Worm (Caenorhabditis elegans) whole organism, late embryonic: ENCODE data around the gene nlp-52.

Source experiments
- C08G9.2 ChIP-seq: sonication (generic microtip); optimal IDR thresholded peaks from 2 replicates; lab custom pipeline; 2016; ENCODE audit warnings: mild to moderate bottlenecking, missing genetic modification characterization, moderate library complexity, missing compliant biosample characterization
- T23F11.4 ChIP-seq: fragments of 200-800 bp; sonication (Bioruptor generic); optimal IDR thresholded peaks from 2 replicates; lab custom pipeline; 2018; ENCODE audit warnings: mild to moderate bottlenecking, missing genetic modification characterization, missing compliant biosample characterization
- Y22D7AL.16 ChIP-seq: sonication (generic microtip); optimal IDR thresholded peaks from 2 replicates; lab custom pipeline; 2016; ENCODE audit warnings: missing genetic modification characterization, missing compliant biosample characterization
- ama-1 ChIP-seq: fragments of 150-350 bp; optimal IDR thresholded peaks from 2 replicates; lab custom pipeline; 2014
- ceh-14 ChIP-seq: sonication (generic microtip); optimal IDR thresholded peaks from 2 replicates; lab custom pipeline; 2016; ENCODE audit warnings: missing genotype, missing genetic modification characterization, missing compliant biosample characterization
- ceh-18 ChIP-seq: sonication (generic microtip); optimal IDR thresholded peaks from 2 replicates; lab custom pipeline; 2016; ENCODE audit warnings: missing genetic modification characterization, missing compliant biosample characterization
- ceh-19 ChIP-seq: fragments of 200-800 bp; sonication (Bioruptor generic); optimal IDR thresholded peaks from 2 replicates; lab custom pipeline; 2018; ENCODE audit warnings: mild to moderate bottlenecking, missing genetic modification characterization, missing compliant biosample characterization
- ceh-2 ChIP-seq: sonication (generic microtip); optimal IDR thresholded peaks from 2 replicates; lab custom pipeline; 2016; ENCODE audit warnings: missing genotype, missing genetic modification characterization, missing compliant biosample characterization
- ceh-22 ChIP-seq: sonication (generic microtip); optimal IDR thresholded peaks from 2 replicates; lab custom pipeline; 2017; ENCODE audit warnings: missing biosample characterization, missing genetic modification characterization
- ceh-24 ChIP-seq: sonication (generic microtip); optimal IDR thresholded peaks from 2 replicates; lab custom pipeline; 2016; ENCODE audit warnings: mild to moderate bottlenecking, missing genetic modification characterization, missing compliant biosample characterization
- ceh-30 ChIP-seq: fragments of 150-350 bp; optimal IDR thresholded peaks from 2 replicates; lab custom pipeline; 2014; ENCODE audit warnings: missing biosample characterization, missing genetic modification characterization
- ceh-31 ChIP-seq: sonication (generic microtip); optimal IDR thresholded peaks from 2 replicates; lab custom pipeline; 2016; ENCODE audit warnings: missing genetic modification characterization, missing compliant biosample characterization
- ceh-34 ChIP-seq: sonication (generic microtip); optimal IDR thresholded peaks from 2 replicates; lab custom pipeline; 2016; ENCODE audit warnings: mild to moderate bottlenecking, missing genetic modification characterization, missing compliant biosample characterization
- ceh-48 ChIP-seq: sonication (generic microtip); optimal IDR thresholded peaks from 2 replicates; lab custom pipeline; 2016; ENCODE audit warnings: missing genetic modification characterization, inconsistent platforms, missing compliant biosample characterization
- ceh-9 ChIP-seq: sonication (generic microtip); optimal IDR thresholded peaks from 2 replicates; lab custom pipeline; 2016; ENCODE audit warnings: mild to moderate bottlenecking, missing genetic modification characterization, inconsistent platforms, missing compliant biosample characterization
- che-1 ChIP-seq: sonication (generic microtip); optimal IDR thresholded peaks from 2 replicates; lab custom pipeline; 2016; ENCODE audit warnings: mild to moderate bottlenecking, missing genetic modification characterization, missing compliant biosample characterization
- dmd-4 ChIP-seq: sonication (generic microtip); optimal IDR thresholded peaks from 2 replicates; lab custom pipeline; 2016; ENCODE audit warnings: borderline replicate concordance, missing genetic modification characterization, missing compliant biosample characterization
- elt-2 ChIP-seq: sonication (generic microtip); optimal IDR thresholded peaks from 2 replicates; lab custom pipeline; 2016; ENCODE audit warnings: missing genetic modification reagents, missing genetic modification characterization, missing compliant biosample characterization
- elt-4 ChIP-seq: sonication (generic microtip); optimal IDR thresholded peaks from 2 replicates; lab custom pipeline; 2016; ENCODE audit warnings: missing genetic modification characterization, missing compliant biosample characterization
- ets-4 ChIP-seq: sonication (generic microtip); optimal IDR thresholded peaks from 2 replicates; lab custom pipeline; 2016; ENCODE audit warnings: missing genetic modification characterization, missing compliant biosample characterization
- hlh-15 ChIP-seq: sonication (generic microtip); optimal IDR thresholded peaks from 2 replicates; lab custom pipeline; 2016; ENCODE audit warnings: missing genetic modification characterization, missing compliant biosample characterization
- hlh-8 ChIP-seq: sonication (generic microtip); optimal IDR thresholded peaks from 2 replicates; lab custom pipeline; 2016; ENCODE audit warnings: missing genotype, missing genetic modification characterization, missing compliant biosample characterization
- mec-3 ChIP-seq: sonication (generic microtip); optimal IDR thresholded peaks from 2 replicates; lab custom pipeline; 2016; ENCODE audit warnings: borderline replicate concordance, missing genetic modification characterization, missing compliant biosample characterization
- npax-4 ChIP-seq: sonication (generic microtip); optimal IDR thresholded peaks from 2 replicates; lab custom pipeline; 2016; ENCODE audit warnings: missing genetic modification characterization, missing compliant biosample characterization
- pat-9 ChIP-seq: fragments of 200-800 bp; sonication (Bioruptor generic); optimal IDR thresholded peaks from 2 replicates; lab custom pipeline; 2018; ENCODE audit warnings: mild to moderate bottlenecking, missing genetic modification characterization, moderate library complexity, missing compliant biosample characterization
- pha-4 ChIP-seq: fragments of 150-350 bp; optimal IDR thresholded peaks from 2 replicates; lab custom pipeline; 2018; ENCODE audit warnings: missing biosample characterization, missing genetic modification reagents, missing genetic modification characterization
- ref-2 ChIP-seq: sonication (generic microtip); optimal IDR thresholded peaks from 2 replicates; lab custom pipeline; 2016; ENCODE audit warnings: missing genetic modification characterization, missing compliant biosample characterization
- sdc-2 ChIP-seq: sonication (generic microtip); optimal IDR thresholded peaks from 2 replicates; lab custom pipeline; 2016; ENCODE audit warnings: missing genotype, missing genetic modification characterization, missing compliant biosample characterization
- tbx-2 ChIP-seq: sonication (generic microtip); optimal IDR thresholded peaks from 2 replicates; lab custom pipeline; 2016; ENCODE audit warnings: missing genetic modification characterization, missing compliant biosample characterization
- tbx-7 ChIP-seq: sonication (generic microtip); optimal IDR thresholded peaks from 2 replicates; lab custom pipeline; 2016; ENCODE audit warnings: missing genotype, missing genetic modification characterization, missing compliant biosample characterization
- unc-3 ChIP-seq, 2 experiments: fragments of 200-800 bp in 1 of 2; sonication (Bioruptor generic) in 1 of 2; sonication (generic microtip) in 1 of 2; conservative IDR thresholded peaks in 1 of 2; optimal IDR thresholded peaks in 1 of 2; 2 replicates each; pipeline versions ENCODE4 v1.3.6 to Lab custom; 2016 to 2022; ENCODE audit warnings: missing compliant biosample characterization in 2 of 2, missing genetic modification characterization in 2 of 2, missing genetic modification reagents in 1 of 2
- unc-42 ChIP-seq: sonication (generic microtip); optimal IDR thresholded peaks from 2 replicates; lab custom pipeline; 2016; ENCODE audit warnings: missing genotype, missing genetic modification characterization, missing compliant biosample characterization

nlp-52 gene

DNA sequence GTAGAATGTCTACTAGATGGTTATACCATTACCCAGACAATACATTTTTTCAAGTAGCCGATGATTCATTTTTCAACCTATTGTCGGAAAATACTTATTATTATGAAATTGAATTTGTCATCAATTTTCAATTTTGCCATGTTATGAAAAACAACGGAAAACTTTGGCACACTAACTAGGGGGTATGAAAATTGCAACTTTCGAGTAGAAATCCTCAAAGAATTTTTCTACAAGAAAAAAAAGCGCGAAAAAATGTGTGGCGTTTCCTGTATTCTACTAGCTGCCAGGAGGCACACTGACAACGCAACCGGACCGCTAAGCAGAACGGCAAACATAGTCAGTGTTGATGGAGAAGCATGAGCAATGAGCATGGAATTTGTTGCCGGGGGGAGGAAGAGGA lies 7.2 kb upstream of the nlp-52 start:
- TF ChIP-seq ceh-9 (tag; lab: Kevin White, UChicago) (no peak), ceh-22 (tag; lab: Kevin White, UChicago) (no peak), ceh-24 (tag; lab: Kevin White, UChicago) (no peak), ama-1 (lab: Kevin White, UChicago) (no peak), che-1 (no peak), sdc-2 (tag; lab: Kevin White, UChicago) (no peak), pha-4 (no peak), npax-4 (tag; lab: Kevin White, UChicago) (no peak), ceh-2 (no peak), dmd-4 (tag; lab: Kevin White, UChicago) (no peak)
- TF ChIP-seq, all 69 proteins: peak for 0

DNA sequence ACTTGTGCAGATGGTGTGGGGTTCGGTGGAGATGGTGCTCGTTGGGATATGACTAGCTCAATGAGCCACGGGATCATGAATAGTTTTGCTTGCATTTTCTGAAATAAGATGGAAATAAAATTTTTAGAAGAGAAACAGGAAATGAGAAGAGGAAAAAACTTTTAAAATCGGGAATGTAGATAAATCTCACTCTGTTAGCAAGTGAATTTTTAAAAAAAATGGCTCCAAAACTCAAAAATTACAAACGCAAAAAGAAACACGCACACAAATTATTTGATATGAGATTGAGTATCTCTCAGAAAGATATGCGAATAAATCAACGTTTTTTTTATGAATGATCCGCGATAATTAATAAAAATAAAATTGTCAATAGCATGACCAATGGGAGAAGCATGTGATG lies 3.6 kb upstream of the nlp-52 start, which contains the start of gene T17H7.7:
TSS of gene T17H7.7 (minus strand) at position 101 of the 400 bp plus-strand sequence.
- no peak for TF ChIP-seq ets-4 (tag; lab: Kevin White, UChicago)
- TF ChIP-seq ceh-19 (GFP tag; lab: Kevin White, UChicago) = no peak
- no peak for TF ChIP-seq ceh-30 (tag; lab: Kevin White, UChicago)
- no peak for TF ChIP-seq che-1
- TF ChIP-seq hlh-15 (tag; lab: Kevin White, UChicago) = no peak

DNA sequence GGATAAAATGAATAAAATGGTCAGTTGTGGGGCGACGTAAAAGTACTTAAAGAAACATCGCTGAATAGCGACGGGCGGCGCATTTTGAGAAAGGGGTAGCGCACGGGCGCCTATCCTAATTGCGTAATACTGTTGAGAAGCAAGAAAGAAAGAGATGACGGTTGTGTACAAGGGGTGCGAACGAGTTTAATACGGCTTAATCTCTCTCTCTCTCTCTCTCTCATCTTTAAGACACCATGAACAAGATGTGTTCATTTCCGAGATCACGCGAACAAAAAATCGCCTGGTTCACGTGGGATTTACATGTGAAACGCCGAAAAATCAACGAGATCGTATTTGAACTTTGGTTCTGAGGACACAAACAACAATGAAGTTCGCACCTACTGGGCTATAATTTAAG lies 1.9 kb upstream of the nlp-52 start:
- TF ChIP-seq ref-2 (tag; lab: Kevin White, UChicago) (no peak), hlh-8 (tag; lab: Kevin White, UChicago) (no peak), tbx-7 (tag; lab: Kevin White, UChicago) (no peak), dmd-4 (tag; lab: Kevin White, UChicago) (no peak), elt-4 (tag; lab: Kevin White, UChicago) (no peak), pat-9 (tag; lab: Kevin White, UChicago) (no peak), ceh-14 (no peak), ceh-30 (tag; lab: Kevin White, UChicago) (no peak), Y22D7AL.16 (tag; lab: Kevin White, UChicago) (no peak), ama-1 (lab: Kevin White, UChicago) (no peak)

DNA sequence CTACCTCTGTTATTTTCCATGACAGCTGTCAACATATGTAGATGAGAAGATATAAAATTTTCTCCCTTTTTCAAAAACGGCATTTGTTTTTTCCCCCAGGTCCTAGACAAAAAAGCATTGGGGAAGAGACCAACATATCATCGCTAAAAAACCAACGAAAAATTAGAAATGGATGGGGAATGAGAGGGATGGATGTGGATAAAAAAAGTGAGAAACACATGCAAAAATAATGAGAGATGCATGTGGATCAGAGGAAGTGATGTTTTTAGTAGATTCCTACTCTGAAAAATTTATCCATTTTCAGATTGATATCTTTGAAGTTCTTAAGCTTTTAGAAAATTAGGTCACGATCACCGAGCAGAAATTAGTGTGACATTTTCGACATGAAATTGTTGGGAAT lies 932 bp downstream of the nlp-52 start:
- TF ChIP-seq tbx-2 (tag; lab: Kevin White, UChicago) (no peak), mec-3 (tag; lab: Kevin White, UChicago) (no peak), elt-4 (tag; lab: Kevin White, UChicago) (no peak), C08G9.2 (no peak), ceh-19 (GFP tag; lab: Kevin White, UChicago) (no peak), ceh-31 (tag; lab: Kevin White, UChicago) (no peak), tbx-7 (tag; lab: Kevin White, UChicago) (no peak), T23F11.4 (GFP tag; lab: Kevin White, UChicago) (no peak), unc-42 (tag; lab: Kevin White, UChicago) (no peak), che-1 (no peak), ama-1 (lab: Kevin White, UChicago) (no peak), unc-3 (GFP tag; conservative IDR thresholded peaks at IDR 0.05; lab: Robert Waterston, UW) (no peak), unc-3 (tag; optimal IDR thresholded peaks at IDR 0.05; lab: Kevin White, UChicago) (no peak), ceh-18 (tag; lab: Kevin White, UChicago) (no peak)
- TF ChIP-seq, all 69 proteins: peak for 0

DNA sequence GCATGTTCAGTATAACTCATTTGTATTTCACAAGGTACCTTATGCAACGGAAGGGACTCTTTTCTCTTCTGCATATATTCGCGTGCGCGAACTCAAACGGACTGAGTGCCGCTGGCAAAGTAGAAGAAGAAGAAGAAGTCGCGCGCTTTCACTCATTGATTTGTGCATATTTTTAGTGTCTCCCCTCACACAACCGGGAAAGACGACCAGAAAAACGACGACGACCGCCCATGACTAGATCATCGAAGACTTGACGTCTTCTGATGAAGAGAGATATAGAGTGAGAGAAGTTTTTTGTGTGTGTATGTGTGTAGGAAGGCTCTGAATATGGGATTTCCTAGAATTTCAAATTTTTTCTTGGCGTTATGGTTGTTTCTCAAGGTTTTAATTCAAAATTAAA lies 2.8 kb downstream of the nlp-52 start:
- TF ChIP-seq elt-2 (tag; lab: Kevin White, UChicago) = no peak
- TF ChIP-seq ceh-31 (tag; lab: Kevin White, UChicago) = peak; percentile 8
- peak; percentile 44 for TF ChIP-seq unc-42 (tag; lab: Kevin White, UChicago)
- TF ChIP-seq sdc-2 (tag; lab: Kevin White, UChicago) = no peak
- TF ChIP-seq ceh-48 = peak; percentile 19
- no peak for TF ChIP-seq ceh-34 (tag; lab: Kevin White, UChicago)
